Fruit fly (Drosophila melanogaster) whole organism, embryonic: ENCODE measurements around the gene sdk.
A peak's percentile ranks its signal among the peaks of the same experiment; 100 is the strongest.

Experiments used
- C15 ChIP-seq: fragments of 200-800 bp; sonication (Bioruptor generic); IDR thresholded peaks from 3 replicates; pipeline ENCODE4 v1.3.6; 2022; ENCODE audit warnings: missing biosample characterization, missing genetic modification characterization
- CG10209 ChIP-seq: fragments of 200-800 bp; sonication (Bioruptor generic); optimal IDR thresholded peaks from 3 replicates; lab custom pipeline; 2017; ENCODE audit warnings: missing biosample characterization, mild to moderate bottlenecking, missing genetic modification characterization, missing genetic modification reagents
- CG10267 ChIP-seq: fragments of 200-800 bp; sonication (Bioruptor generic); optimal IDR thresholded peaks from 2 replicates; lab custom pipeline; 2018; ENCODE audit warnings: missing biosample characterization, mild to moderate bottlenecking, missing genetic modification characterization, moderate library complexity
- CG11398 ChIP-seq: fragments of 200-800 bp; sonication (Bioruptor generic); optimal IDR thresholded peaks from 2 replicates; lab custom pipeline; 2016; ENCODE audit warnings: missing biosample characterization, missing genetic modification characterization
- CG11696 ChIP-seq: fragments of 200-800 bp; sonication (Bioruptor generic); IDR thresholded peaks from 2 replicates; pipeline ENCODE4 v1.3.6; 2022; ENCODE audit warnings: missing biosample characterization, missing genetic modification characterization
- CG14965 ChIP-seq: fragments of 200-800 bp; sonication (Bioruptor generic); optimal IDR thresholded peaks from 2 replicates; lab custom pipeline; 2016; ENCODE audit warnings: missing biosample characterization, missing genetic modification characterization, borderline replicate concordance
- CG17385 ChIP-seq: fragments of 200-800 bp; sonication (Bioruptor generic); optimal IDR thresholded peaks from 3 replicates; lab custom pipeline; 2018; ENCODE audit warnings: missing biosample characterization, mild to moderate bottlenecking, missing genetic modification characterization
- CG17612 ChIP-seq: fragments of 200-800 bp; sonication (Bioruptor generic); IDR thresholded peaks from 2 replicates; pipeline ENCODE4 v1.3.6; 2022; ENCODE audit warnings: missing biosample characterization, missing genetic modification characterization
- CG17829 ChIP-seq: fragments of 200-800 bp; optimal IDR thresholded peaks from 2 replicates; lab custom pipeline; 2019; ENCODE audit warnings: missing biosample characterization, mild to moderate bottlenecking, missing genetic modification characterization, moderate library complexity
- CG33213 ChIP-seq: fragments of 200-800 bp; sonication (Bioruptor generic); optimal IDR thresholded peaks from 3 replicates; lab custom pipeline; 2016; ENCODE audit warnings: missing biosample characterization, missing genetic modification characterization
- CG6765 ChIP-seq: fragments of 200-800 bp; sonication (Bioruptor generic); optimal IDR thresholded peaks from 3 replicates; lab custom pipeline; 2017; ENCODE audit warnings: missing biosample characterization, mild to moderate bottlenecking, missing genetic modification characterization
- CG7357 ChIP-seq: fragments of 200-800 bp; sonication (Bioruptor generic); IDR thresholded peaks from 3 replicates; pipeline ENCODE4 v1.3.6; 2022; ENCODE audit warnings: missing biosample characterization, missing genetic modification characterization
- CG7839 ChIP-seq: fragments of 200-800 bp; sonication (Bioruptor generic); optimal IDR thresholded peaks from 3 replicates; lab custom pipeline; 2018; ENCODE audit warnings: missing biosample characterization, mild to moderate bottlenecking, missing genetic modification characterization, moderate library complexity
- CG7987 ChIP-seq: fragments of 200-800 bp; sonication (Bioruptor generic); optimal IDR thresholded peaks from 2 replicates; lab custom pipeline; 2018; ENCODE audit warnings: missing biosample characterization, mild to moderate bottlenecking, missing genetic modification characterization, moderate library complexity
- CG8924 ChIP-seq: fragments of 200-800 bp; optimal IDR thresholded peaks from 3 replicates; lab custom pipeline; 2019; ENCODE audit warnings: missing biosample characterization, mild to moderate bottlenecking, missing genetic modification characterization, moderate library complexity
- Camta ChIP-seq: fragments of 200-800 bp; sonication (Bioruptor generic); optimal IDR thresholded peaks from 2 replicates; lab custom pipeline; 2016; ENCODE audit warnings: missing biosample characterization, missing genetic modification characterization
- Chrac-16 ChIP-seq: fragments of 200-800 bp; sonication (Bioruptor generic); optimal IDR thresholded peaks from 3 replicates; lab custom pipeline; 2016; ENCODE audit warnings: missing biosample characterization, missing genetic modification characterization
- D19A ChIP-seq: fragments of 200-800 bp; optimal IDR thresholded peaks from 3 replicates; lab custom pipeline; 2019; ENCODE audit warnings: missing biosample characterization, mild to moderate bottlenecking, missing genetic modification characterization, moderate library complexity
- D19B ChIP-seq: fragments of 200-800 bp; sonication (Bioruptor generic); optimal IDR thresholded peaks from 2 replicates; lab custom pipeline; 2017; ENCODE audit warnings: missing biosample characterization, mild to moderate bottlenecking, missing genetic modification characterization
- Fer1 ChIP-seq: fragments of 200-800 bp; sonication (Bioruptor generic); optimal IDR thresholded peaks from 2 replicates; lab custom pipeline; 2017; ENCODE audit warnings: missing biosample characterization, mild to moderate bottlenecking, missing genetic modification characterization
- Hsf ChIP-seq: fragments of 200-800 bp; sonication (Bioruptor generic); optimal IDR thresholded peaks from 3 replicates; lab custom pipeline; 2016; ENCODE audit warnings: missing biosample characterization, missing genetic modification characterization
- Mrtf ChIP-seq: fragments of 200-800 bp; sonication (Bioruptor generic); IDR thresholded peaks from 3 replicates; pipeline ENCODE4 v1.3.6; 2022; ENCODE audit warnings: missing biosample characterization, missing genetic modification characterization
- Nf-YB ChIP-seq: fragments of 200-800 bp; sonication (Bioruptor generic); optimal IDR thresholded peaks from 3 replicates; lab custom pipeline; 2019; ENCODE audit warnings: missing biosample characterization, mild to moderate bottlenecking, missing genetic modification characterization, moderate library complexity
- Pdp1 ChIP-seq, 2 experiments: fragments of 200-800 bp; sonication (Bioruptor generic); optimal IDR thresholded peaks; 3 replicates each; lab custom pipeline; 2016; ENCODE audit warnings: missing biosample characterization in 2 of 2, missing genetic modification characterization in 2 of 2, mild to moderate bottlenecking in 1 of 2, moderate library complexity in 1 of 2
- Rx ChIP-seq: fragments of 200-800 bp; sonication (Bioruptor generic); IDR thresholded peaks from 2 replicates; pipeline ENCODE4 v1.3.6; 2022; ENCODE audit warnings: missing biosample characterization, missing genetic modification characterization
- Spps ChIP-seq: fragments of 200-800 bp; sonication (Bioruptor generic); optimal IDR thresholded peaks from 2 replicates; lab custom pipeline; 2018; ENCODE audit warnings: missing biosample characterization, mild to moderate bottlenecking, missing genetic modification characterization
- Sry-β ChIP-seq: fragments of 200-800 bp; sonication (Bioruptor generic); optimal IDR thresholded peaks from 2 replicates; lab custom pipeline; 2018; ENCODE audit warnings: missing biosample characterization, mild to moderate bottlenecking, missing genetic modification characterization, moderate library complexity
- Tbp ChIP-seq: fragments of >200 bp; optimal IDR thresholded peaks from 2 replicates; lab custom pipeline; 2018; ENCODE audit warnings: missing biosample characterization, missing genetic modification characterization
- Xrp1 ChIP-seq: fragments of 200-800 bp; sonication (Bioruptor generic); IDR thresholded peaks from 2 replicates; pipeline ENCODE4 v1.3.6; 2022; ENCODE audit warnings: missing biosample characterization, missing genetic modification characterization
- az2 ChIP-seq: fragments of 200-800 bp; sonication (Bioruptor generic); optimal IDR thresholded peaks from 3 replicates; lab custom pipeline; 2016; ENCODE audit warnings: missing biosample characterization, missing genetic modification characterization
- bowl ChIP-seq: fragments of 200-800 bp; sonication (Bioruptor generic); IDR thresholded peaks from 2 replicates; pipeline ENCODE4 v1.3.6; 2022; ENCODE audit warnings: missing biosample characterization, missing genetic modification characterization
- bsh ChIP-seq, 2 experiments: fragments of 200-800 bp; sonication (Bioruptor generic); optimal IDR thresholded peaks; 2 replicates each; lab custom pipeline; 2017 to 2018; ENCODE audit warnings: mild to moderate bottlenecking in 2 of 2, missing biosample characterization in 2 of 2, missing genetic modification characterization in 2 of 2, moderate library complexity in 1 of 2
- cato ChIP-seq: fragments of 200-800 bp; sonication (Bioruptor generic); optimal IDR thresholded peaks from 2 replicates; lab custom pipeline; 2016; ENCODE audit warnings: missing biosample characterization, missing genetic modification characterization, borderline replicate concordance
- cg ChIP-seq: fragments of 200-800 bp; sonication (Bioruptor generic); optimal IDR thresholded peaks from 3 replicates; lab custom pipeline; 2019; ENCODE audit warnings: missing biosample characterization, mild to moderate bottlenecking, missing genetic modification characterization, moderate library complexity
- corto ChIP-seq: fragments of 200-800 bp; sonication (Bioruptor generic); optimal IDR thresholded peaks from 2 replicates; lab custom pipeline; 2016; ENCODE audit warnings: missing biosample characterization, mild to moderate bottlenecking, missing genetic modification characterization, moderate library complexity
- gem ChIP-seq: fragments of 200-800 bp; sonication (Bioruptor generic); optimal IDR thresholded peaks from 2 replicates; lab custom pipeline; 2019; ENCODE audit warnings: missing biosample characterization, mild to moderate bottlenecking, missing genetic modification characterization, moderate library complexity
- grau ChIP-seq: fragments of 200-800 bp; optimal IDR thresholded peaks from 3 replicates; lab custom pipeline; 2019; ENCODE audit warnings: missing biosample characterization, mild to moderate bottlenecking, missing genetic modification characterization, moderate library complexity
- inv ChIP-seq: fragments of 200-800 bp; sonication (Bioruptor generic); IDR thresholded peaks from 2 replicates; pipeline ENCODE4 v1.3.6; 2022; ENCODE audit warnings: missing biosample characterization, missing genetic modification characterization; ENCODE audit not compliant: partially characterized antibody
- klu ChIP-seq: fragments of 200-800 bp; sonication (Bioruptor generic); IDR thresholded peaks from 2 replicates; pipeline ENCODE4 v1.3.6; 2022; ENCODE audit warnings: missing biosample characterization, missing genetic modification characterization
- lbe ChIP-seq: fragments of 200-800 bp; sonication (Bioruptor generic); optimal IDR thresholded peaks from 2 replicates; lab custom pipeline; 2016; ENCODE audit warnings: missing biosample characterization, mild to moderate bottlenecking, missing genetic modification characterization
- nmo ChIP-seq: fragments of 200-800 bp; sonication (Bioruptor generic); optimal IDR thresholded peaks from 2 replicates; lab custom pipeline; 2018; ENCODE audit warnings: missing biosample characterization, mild to moderate bottlenecking, missing genetic modification characterization, moderate library complexity
- nom ChIP-seq: fragments of 200-800 bp; sonication (Bioruptor generic); optimal IDR thresholded peaks from 2 replicates; lab custom pipeline; 2017; ENCODE audit warnings: missing biosample characterization, missing genetic modification characterization, mild to moderate bottlenecking, moderate library complexity, missing genetic modification reagents
- row ChIP-seq: fragments of 200-800 bp; sonication (Bioruptor generic); IDR thresholded peaks from 3 replicates; pipeline ENCODE4 v1.3.6; 2022; ENCODE audit warnings: missing biosample characterization, missing genetic modification characterization
- sc ChIP-seq, 3 experiments: fragments of >200 bp in 2 of 3; fragments of 200-800 bp in 1 of 3; sonication (Bioruptor generic) in 1 of 3; optimal IDR thresholded peaks; 2 replicates in 2 of 3; 3 replicates in 1 of 3; lab custom pipeline; 2017; ENCODE audit warnings: mild to moderate bottlenecking in 1 of 3, missing biosample characterization in 1 of 3, missing genetic modification characterization in 1 of 3, missing genetic modification reagents in 1 of 3
- sens ChIP-seq: fragments of 200-800 bp; sonication (Bioruptor generic); peaks from one replicate; lab custom pipeline; 2016; ENCODE audit warnings: missing biosample characterization, missing genetic modification characterization
- so ChIP-seq: fragments of 200-800 bp; sonication (Bioruptor generic); IDR thresholded peaks from 3 replicates; pipeline ENCODE4 v1.3.6; 2022; ENCODE audit warnings: missing biosample characterization, missing genetic modification characterization
- stc ChIP-seq: fragments of 200-800 bp; sonication (Bioruptor generic); IDR thresholded peaks from 2 replicates; pipeline ENCODE4 v1.3.6; 2022; ENCODE audit warnings: missing biosample characterization, missing genetic modification characterization
- sug ChIP-seq: fragments of 200-800 bp; optimal IDR thresholded peaks from 2 replicates; lab custom pipeline; 2019; ENCODE audit warnings: missing biosample characterization, mild to moderate bottlenecking, missing genetic modification characterization, moderate library complexity
- tin ChIP-seq: fragments of 200-800 bp; sonication (Bioruptor generic); optimal IDR thresholded peaks from 3 replicates; lab custom pipeline; 2016; ENCODE audit warnings: missing biosample characterization, missing genetic modification characterization
- vnd ChIP-seq: fragments of 200-800 bp; sonication (Bioruptor generic); IDR thresholded peaks from 3 replicates; pipeline ENCODE4 v1.3.6; 2022; ENCODE audit warnings: missing biosample characterization, missing genetic modification characterization; ENCODE audit not compliant: partially characterized antibody
- wor ChIP-seq: fragments of 200-800 bp; sonication (Bioruptor generic); IDR thresholded peaks from 2 replicates; pipeline ENCODE4 v1.3.6; 2022; ENCODE audit warnings: missing biosample characterization, missing genetic modification characterization

Gene sdk

dm6 chrX:775184-775583 is 88.5 kb downstream of the sdk start:
- TF ChIP-seq CG14965 (GFP tag; lab: Kevin White, UChicago) (no peak), bsh (GFP tag; optimal IDR thresholded peaks at IDR 0.05; lab: Kevin White, UChicago) (peak in 1 of 2 experiments; percentile 29), Hsf (no peak), CG7987 (no peak), CG10209 (GFP tag; lab: Kevin White, UChicago) (no peak), Chrac-16 (no peak), gem (tag; lab: Kevin White, UChicago) (no peak), nom (GFP tag; lab: Kevin White, UChicago) (peak; percentile 42), Mrtf (no peak), CG11398 (GFP tag; lab: Kevin White, UChicago) (no peak), Sry-β (no peak), D19A (peak; percentile 75), Spps (tag; lab: Kevin White, UChicago) (no peak), CG6765 (no peak), so (GFP tag; lab: Robert Waterston, UW) (no peak), tin (GFP tag; lab: Kevin White, UChicago) (no peak), stc (GFP tag; lab: Robert Waterston, UW) (no peak), D19B (GFP tag; lab: Kevin White, UChicago) (no peak), sens (peak; percentile 13), Camta (GFP tag; lab: Kevin White, UChicago) (no peak), CG7839 (tag; lab: Kevin White, UChicago) (no peak), sug (no peak), Xrp1 (GFP tag; lab: Robert Waterston, UW) (0 out of 2 replicates have a peak, but pooled peaks have one; percentile 10), corto (GFP tag; lab: Kevin White, UChicago) (peak; percentile 67), Nf-YB (GFP tag; lab: Kevin White, UChicago) (no peak), klu (no peak), vnd (GFP tag; lab: Robert Waterston, UW) (no peak), CG7357 (GFP tag; lab: Robert Waterston, UW) (no peak), CG8924 (tag; lab: Kevin White, UChicago) (no peak), Fer1 (GFP tag; lab: Kevin White, UChicago) (no peak), row (GFP tag; lab: Robert Waterston, UW) (peak; percentile 18; the same call in 1 of the 3 replicates), CG17612 (GFP tag; lab: Robert Waterston, UW) (no peak), CG17385 (peak; percentile 0), az2 (GFP tag; lab: Kevin White, UChicago) (no peak), cato (GFP tag; lab: Kevin White, UChicago) (no peak), Tbp (GFP tag; lab: Kevin White, UChicago) (no peak), CG10267 (tag; lab: Kevin White, UChicago) (no peak), nmo (GFP tag; lab: Kevin White, UChicago) (no peak), inv (no peak), CG11696 (GFP tag; lab: Robert Waterston, UW) (no peak), grau (tag; lab: Kevin White, UChicago) (no peak), CG33213 (GFP tag; lab: Kevin White, UChicago) (no peak), C15 (no peak), bowl (GFP tag; lab: Robert Waterston, UW) (no peak), CG17829 (tag; lab: Kevin White, UChicago) (no peak), Pdp1 (GFP tag; optimal IDR thresholded peaks at IDR 0.05; lab: Kevin White, UChicago) (no peak), sc (optimal IDR thresholded peaks at IDR 0.05; lab: Kevin White, UChicago) (no peak), sc (GFP tag; optimal IDR thresholded peaks at IDR 0.05; lab: Kevin White, UChicago) (no peak), Rx (GFP tag; lab: Robert Waterston, UW) (no peak), cg (GFP tag; lab: Kevin White, UChicago) (no peak), lbe (GFP tag; lab: Kevin White, UChicago) (peak; percentile 58), wor (GFP tag; lab: Robert Waterston, UW) (no peak)
